Fruit fly (Drosophila melanogaster) whole organism, embryonic: ENCODE measurements around the gene Jupiter.
A peak's percentile ranks its signal among the peaks of the same experiment; 100 is the strongest.

Source experiments
- ATbp ChIP-seq: fragments of 200-800 bp; sonication (Bioruptor generic); optimal IDR thresholded peaks from 2 replicates; lab custom pipeline; 2017; ENCODE audit warnings: missing biosample characterization, mild to moderate bottlenecking, missing genetic modification characterization, missing genetic modification reagents
- Adf1 ChIP-seq: fragments of 200-800 bp; sonication (Bioruptor generic); IDR thresholded peaks from 2 replicates; pipeline ENCODE4 v1.3.6; 2022; ENCODE audit warnings: missing biosample characterization, missing genetic modification characterization
- Atf6 ChIP-seq: fragments of 200-800 bp; sonication (Bioruptor generic); IDR thresholded peaks from 2 replicates; pipeline ENCODE4 v1.3.6; 2022; ENCODE audit warnings: missing biosample characterization, missing genetic modification characterization
- CG12155 ChIP-seq: fragments of 200-800 bp; sonication (Bioruptor generic); optimal IDR thresholded peaks from 3 replicates; lab custom pipeline; 2016; ENCODE audit warnings: missing biosample characterization, missing genetic modification characterization
- CG17359 ChIP-seq: fragments of 200-800 bp; sonication (Bioruptor generic); optimal IDR thresholded peaks from 3 replicates; lab custom pipeline; 2018; ENCODE audit warnings: missing biosample characterization, mild to moderate bottlenecking, missing genetic modification characterization, moderate library complexity
- CG17568 ChIP-seq: fragments of 200-800 bp; sonication (Bioruptor generic); optimal IDR thresholded peaks from 2 replicates; lab custom pipeline; 2018; ENCODE audit warnings: missing biosample characterization, mild to moderate bottlenecking, missing genetic modification characterization, moderate library complexity
- CG18619 ChIP-seq: fragments of 200-800 bp; sonication (Bioruptor generic); optimal IDR thresholded peaks from 3 replicates; lab custom pipeline; 2017; ENCODE audit warnings: missing biosample characterization, mild to moderate bottlenecking, missing genetic modification characterization
- CG18764 ChIP-seq: fragments of 200-800 bp; sonication (Bioruptor generic); optimal IDR thresholded peaks from 3 replicates; lab custom pipeline; 2016; ENCODE audit warnings: missing biosample characterization, missing genetic modification characterization
- CG2202 ChIP-seq: fragments of 200-800 bp; sonication (Bioruptor generic); optimal IDR thresholded peaks from 2 replicates; lab custom pipeline; 2018; ENCODE audit warnings: missing biosample characterization, mild to moderate bottlenecking, missing genetic modification characterization
- CG30020 ChIP-seq: fragments of 200-800 bp; optimal IDR thresholded peaks from 2 replicates; lab custom pipeline; 2019; ENCODE audit warnings: missing biosample characterization, mild to moderate bottlenecking, missing genetic modification characterization, moderate library complexity
- CG30431 ChIP-seq: fragments of 200-800 bp; sonication (Bioruptor generic); optimal IDR thresholded peaks from 2 replicates; lab custom pipeline; 2017; ENCODE audit warnings: missing biosample characterization, missing genetic modification characterization
- CG3163 ChIP-seq: fragments of 200-800 bp; sonication (Bioruptor generic); optimal IDR thresholded peaks from 3 replicates; lab custom pipeline; 2016; ENCODE audit warnings: missing biosample characterization, missing genetic modification characterization
- CG42726 ChIP-seq: fragments of 200-800 bp; sonication (Bioruptor generic); IDR thresholded peaks from 2 replicates; pipeline ENCODE4 v1.3.6; 2022; ENCODE audit warnings: missing biosample characterization, missing genetic modification characterization; ENCODE audit not compliant: partially characterized antibody
- CG4360 ChIP-seq: fragments of 200-800 bp; sonication (Bioruptor generic); IDR thresholded peaks from 2 replicates; pipeline ENCODE4 v1.3.6; 2022; ENCODE audit warnings: missing biosample characterization, missing genetic modification characterization
- CG5245 ChIP-seq: fragments of 200-800 bp; sonication (Bioruptor generic); optimal IDR thresholded peaks from 3 replicates; lab custom pipeline; 2016; ENCODE audit warnings: missing biosample characterization, missing genetic modification characterization
- CG5953 ChIP-seq: fragments of 200-800 bp; sonication (Bioruptor generic); IDR thresholded peaks from 2 replicates; pipeline ENCODE4 v1.3.6; 2022; ENCODE audit warnings: missing biosample characterization, missing genetic modification characterization
- CG6654 ChIP-seq: fragments of 200-800 bp; sonication (Bioruptor generic); optimal IDR thresholded peaks from 2 replicates; lab custom pipeline; 2017; ENCODE audit warnings: missing biosample characterization, mild to moderate bottlenecking, missing genetic modification characterization
- CG6689 ChIP-seq: fragments of 200-800 bp; sonication (Bioruptor generic); IDR thresholded peaks from 2 replicates; pipeline ENCODE4 v1.3.6; 2022; ENCODE audit warnings: missing biosample characterization, missing genetic modification characterization
- CG7745 ChIP-seq: fragments of 200-800 bp; sonication (Bioruptor generic); optimal IDR thresholded peaks from 2 replicates; lab custom pipeline; 2018; ENCODE audit warnings: missing biosample characterization, mild to moderate bottlenecking, missing genetic modification characterization, moderate library complexity
- CG7786 ChIP-seq: fragments of 200-800 bp; sonication (Bioruptor generic); optimal IDR thresholded peaks from 2 replicates; lab custom pipeline; 2016; ENCODE audit warnings: missing biosample characterization, missing genetic modification characterization
- CG9215 ChIP-seq: fragments of 200-800 bp; sonication (Bioruptor generic); IDR thresholded peaks from 2 replicates; pipeline ENCODE4 v1.3.6; 2022; ENCODE audit warnings: missing biosample characterization, missing genetic modification characterization
- Elba2 ChIP-seq: fragments of 200-800 bp; sonication (Bioruptor generic); optimal IDR thresholded peaks from 3 replicates; lab custom pipeline; 2016; ENCODE audit warnings: missing biosample characterization, missing genetic modification characterization
- HLH4C ChIP-seq: fragments of 200-800 bp; sonication (Bioruptor generic); IDR thresholded peaks from 3 replicates; pipeline ENCODE4 v1.3.6; 2022; ENCODE audit warnings: missing biosample characterization, missing genetic modification characterization; ENCODE audit not compliant: partially characterized antibody
- HLHmδ ChIP-seq: fragments of 200-800 bp; sonication (Bioruptor generic); optimal IDR thresholded peaks from 2 replicates; lab custom pipeline; 2018; ENCODE audit warnings: missing biosample characterization, mild to moderate bottlenecking, missing genetic modification characterization, moderate library complexity
- Hey ChIP-seq: fragments of 200-800 bp; sonication (Bioruptor generic); optimal IDR thresholded peaks from 3 replicates; lab custom pipeline; 2018; ENCODE audit warnings: missing biosample characterization, mild to moderate bottlenecking, missing genetic modification characterization
- Hsf ChIP-seq: fragments of 200-800 bp; sonication (Bioruptor generic); optimal IDR thresholded peaks from 3 replicates; lab custom pipeline; 2016; ENCODE audit warnings: missing biosample characterization, missing genetic modification characterization
- Jarid2 ChIP-seq: fragments of 200-800 bp; sonication (Bioruptor generic); optimal IDR thresholded peaks from 3 replicates; lab custom pipeline; 2017; ENCODE audit warnings: mild to moderate bottlenecking, missing biosample characterization, missing genetic modification reagents, missing genetic modification characterization
- Myb ChIP-seq: fragments of 200-800 bp; sonication (Bioruptor generic); optimal IDR thresholded peaks from 2 replicates; lab custom pipeline; 2016; ENCODE audit warnings: missing biosample characterization, missing genetic modification characterization
- NC2α ChIP-seq: fragments of 200-800 bp; sonication (Bioruptor generic); optimal IDR thresholded peaks from 2 replicates; lab custom pipeline; 2016; ENCODE audit warnings: missing biosample characterization, missing genetic modification characterization
- Oli ChIP-seq: fragments of 200-800 bp; sonication (Bioruptor generic); optimal IDR thresholded peaks from 2 replicates; lab custom pipeline; 2018; ENCODE audit warnings: missing biosample characterization, mild to moderate bottlenecking, missing genetic modification characterization, moderate library complexity
- az2 ChIP-seq: fragments of 200-800 bp; sonication (Bioruptor generic); optimal IDR thresholded peaks from 3 replicates; lab custom pipeline; 2016; ENCODE audit warnings: missing biosample characterization, missing genetic modification characterization
- crp ChIP-seq, 2 experiments: fragments of 200-800 bp; sonication (Bioruptor generic); optimal IDR thresholded peaks; 2 replicates in 1 of 2; 3 replicates in 1 of 2; lab custom pipeline; 2017; ENCODE audit warnings: missing biosample characterization in 2 of 2, missing genetic modification characterization in 2 of 2, mild to moderate bottlenecking in 1 of 2, moderate library complexity in 1 of 2
- cwo ChIP-seq: fragments of 200-800 bp; sonication (Bioruptor generic); optimal IDR thresholded peaks from 3 replicates; lab custom pipeline; 2017; ENCODE audit warnings: missing biosample characterization, missing genetic modification characterization, mild to moderate bottlenecking, moderate library complexity, missing genetic modification reagents
- da ChIP-seq: fragments of 200-800 bp; sonication (Bioruptor generic); optimal IDR thresholded peaks from 2 replicates; lab custom pipeline; 2016; ENCODE audit warnings: missing biosample characterization, missing genetic modification characterization
- dan ChIP-seq: fragments of 200-800 bp; sonication (Bioruptor generic); IDR thresholded peaks from 2 replicates; pipeline ENCODE4 v1.3.6; 2022; ENCODE audit warnings: missing biosample characterization, missing genetic modification characterization
- dysf ChIP-seq: fragments of 200-800 bp; sonication (Bioruptor generic); IDR thresholded peaks from 3 replicates; pipeline ENCODE4 v1.3.6; 2022; ENCODE audit warnings: missing biosample characterization, missing genetic modification characterization
- en ChIP-seq: fragments of 200-800 bp; sonication (Bioruptor generic); optimal IDR thresholded peaks from 2 replicates; lab custom pipeline; 2016; ENCODE audit warnings: missing biosample characterization, missing genetic modification characterization
- fd64A ChIP-seq: fragments of 200-800 bp; sonication (Bioruptor generic); optimal IDR thresholded peaks from 3 replicates; lab custom pipeline; 2018; ENCODE audit warnings: missing biosample characterization, mild to moderate bottlenecking, missing genetic modification characterization
- grn ChIP-seq: fragments of 200-800 bp; sonication (Bioruptor generic); optimal IDR thresholded peaks from 3 replicates; lab custom pipeline; 2017; ENCODE audit warnings: missing biosample characterization, missing genetic modification characterization
- hbn ChIP-seq: fragments of 200-800 bp; sonication (Bioruptor generic); IDR thresholded peaks from 2 replicates; pipeline ENCODE4 v1.3.6; 2022; ENCODE audit warnings: missing biosample characterization, missing genetic modification characterization; ENCODE audit not compliant: partially characterized antibody
- jumu ChIP-seq: fragments of 200-800 bp; sonication (Bioruptor generic); optimal IDR thresholded peaks from 3 replicates; lab custom pipeline; 2016; ENCODE audit warnings: missing biosample characterization, missing genetic modification characterization
- kah ChIP-seq: fragments of 200-800 bp; sonication (Bioruptor generic); optimal IDR thresholded peaks from 2 replicates; lab custom pipeline; 2018; ENCODE audit warnings: missing biosample characterization, mild to moderate bottlenecking, missing genetic modification characterization
- ken ChIP-seq: fragments of 200-800 bp; sonication (Bioruptor generic); IDR thresholded peaks from 3 replicates; pipeline ENCODE4 v1.3.6; 2022; ENCODE audit warnings: missing biosample characterization, missing genetic modification characterization
- klu ChIP-seq: fragments of 200-800 bp; sonication (Bioruptor generic); IDR thresholded peaks from 2 replicates; pipeline ENCODE4 v1.3.6; 2022; ENCODE audit warnings: missing biosample characterization, missing genetic modification characterization
- knrl ChIP-seq: fragments of 200-800 bp; sonication (Bioruptor generic); IDR thresholded peaks from 3 replicates; pipeline ENCODE4 v1.3.6; 2022; ENCODE audit warnings: missing biosample characterization, missing genetic modification characterization; ENCODE audit not compliant: partially characterized antibody
- mam ChIP-seq: fragments of 200-800 bp; sonication (Bioruptor generic); optimal IDR thresholded peaks from 3 replicates; lab custom pipeline; 2016; ENCODE audit warnings: missing biosample characterization, missing genetic modification characterization
- otp ChIP-seq: fragments of 200-800 bp; sonication (Bioruptor generic); IDR thresholded peaks from 3 replicates; pipeline ENCODE4, ENCODE4 v1.3.6; 2022; ENCODE audit warnings: missing biosample characterization, missing genetic modification characterization
- pb ChIP-seq: fragments of 200-800 bp; sonication (Bioruptor generic); optimal IDR thresholded peaks from 3 replicates; lab custom pipeline; 2016; ENCODE audit warnings: missing biosample characterization, missing genetic modification characterization
- sim ChIP-seq: fragments of 200-800 bp; sonication (Bioruptor generic); IDR thresholded peaks from 2 replicates; pipeline ENCODE4 v1.3.6; 2022; ENCODE audit warnings: missing biosample characterization, missing genetic modification characterization
- sr ChIP-seq: fragments of 200-800 bp; sonication (Bioruptor generic); IDR thresholded peaks from 3 replicates; pipeline ENCODE4 v1.3.6; 2022; ENCODE audit warnings: missing biosample characterization, missing genetic modification characterization
- stwl ChIP-seq: fragments of 200-800 bp; sonication (Bioruptor generic); optimal IDR thresholded peaks from 3 replicates; lab custom pipeline; 2018; ENCODE audit warnings: missing biosample characterization, mild to moderate bottlenecking, missing genetic modification characterization, moderate library complexity

Jupiter gene

dm6 chr3R:11649449-11649848 is 29.7 kb upstream of the Jupiter start (continued):
- TF ChIP-seq NC2α (GFP tag; lab: Kevin White, UChicago) = peak; percentile 92
- TF ChIP-seq Atf6 (GFP tag; lab: Robert Waterston, UW) = peak; percentile 97
- peak; percentile 95 for TF ChIP-seq CG6689 (GFP tag; lab: Robert Waterston, UW)
- TF ChIP-seq CG30020 = peak; percentile 64
- TF ChIP-seq ken (GFP tag; lab: Robert Waterston, UW) = peak; percentile 96
- peak; percentile 93 for TF ChIP-seq CG17568
- TF ChIP-seq CG12155 = peak; percentile 96
- peak in 1 of 2 experiments; percentile 55 for TF ChIP-seq crp (GFP tag; optimal IDR thresholded peaks at IDR 0.05; lab: Kevin White, UChicago)
- peak; percentile 95 for TF ChIP-seq CG9215 (GFP tag; lab: Robert Waterston, UW)
- TF ChIP-seq CG18619 (GFP tag; lab: Kevin White, UChicago) = peak; percentile 94
- peak; percentile 95 for TF ChIP-seq Oli (tag; lab: Kevin White, UChicago)
- peak; percentile 93 for TF ChIP-seq sr (GFP tag; lab: Robert Waterston, UW)
- peak; percentile 97 for TF ChIP-seq Hsf (GFP tag; lab: Kevin White, UChicago)
- peak; percentile 88 for TF ChIP-seq en (GFP tag; lab: Kevin White, UChicago)
- peak; percentile 96 for TF ChIP-seq CG17359 (tag; lab: Kevin White, UChicago)
- TF ChIP-seq dysf = peak; percentile 98
- TF ChIP-seq hbn (GFP tag; lab: Robert Waterston, UW) = no peak
- peak; percentile 69 for TF ChIP-seq Jarid2 (GFP tag; lab: Kevin White, UChicago)
- peak; percentile 96 for TF ChIP-seq jumu (GFP tag; lab: Kevin White, UChicago)
- TF ChIP-seq Adf1 = peak; percentile 66; the same call in 1 of the 2 replicates
- TF ChIP-seq CG18764 (GFP tag; lab: Kevin White, UChicago) = peak; percentile 92
- TF ChIP-seq sim (GFP tag; lab: Robert Waterston, UW) = peak; percentile 89
- TF ChIP-seq cwo (GFP tag; lab: Kevin White, UChicago) = peak; percentile 91
- peak; percentile 68 for TF ChIP-seq dan (GFP tag; lab: Robert Waterston, UW)
- TF ChIP-seq Elba2 (GFP tag; lab: Kevin White, UChicago) = peak; percentile 31
- TF ChIP-seq klu (GFP tag; lab: Robert Waterston, UW) = peak; percentile 93
- no peak for TF ChIP-seq CG7745 (tag; lab: Kevin White, UChicago)
- TF ChIP-seq ATbp (GFP tag; lab: Kevin White, UChicago) = peak; percentile 86
- peak; percentile 88 for TF ChIP-seq CG3163 (GFP tag; lab: Kevin White, UChicago)
- TF ChIP-seq fd64A (GFP tag; lab: Kevin White, UChicago) = peak; percentile 71
- TF ChIP-seq CG5953 = peak; percentile 95
- TF ChIP-seq CG6654 (GFP tag; lab: Kevin White, UChicago) = peak; percentile 69
- peak; percentile 89 for TF ChIP-seq Hey (tag; lab: Kevin White, UChicago)
- no peak for TF ChIP-seq knrl (GFP tag; lab: Robert Waterston, UW)
- peak; percentile 96 for TF ChIP-seq otp (GFP tag; lab: Robert Waterston, UW)
- peak; percentile 86 for TF ChIP-seq CG30431 (GFP tag; lab: Kevin White, UChicago)
- no peak for TF ChIP-seq CG42726
- TF ChIP-seq grn (GFP tag; lab: Kevin White, UChicago) = peak; percentile 40
- TF ChIP-seq CG5245 (GFP tag; lab: Kevin White, UChicago) = peak; percentile 96
- TF ChIP-seq pb (GFP tag; lab: Kevin White, UChicago) = peak; percentile 96
- no peak for TF ChIP-seq HLHmδ (GFP tag; lab: Kevin White, UChicago)
- TF ChIP-seq mam = peak; percentile 99
- peak; percentile 97 for TF ChIP-seq az2
- no peak for TF ChIP-seq HLH4C (GFP tag; lab: Robert Waterston, UW)
- peak; percentile 95 for TF ChIP-seq da (GFP tag; lab: Kevin White, UChicago)
- peak; percentile 59; the same call in 1 of the 2 replicates for TF ChIP-seq CG4360 (GFP tag; lab: Robert Waterston, UW)
- TF ChIP-seq kah = peak; percentile 74
- TF ChIP-seq CG2202 (tag; lab: Kevin White, UChicago) = peak; percentile 41
- peak; percentile 87 for TF ChIP-seq Myb (GFP tag; lab: Kevin White, UChicago)
- peak; percentile 97 for TF ChIP-seq CG7786 (GFP tag; lab: Kevin White, UChicago)
- TF ChIP-seq stwl = no peak
